Worm (Caenorhabditis elegans): Measurements from ENCODE around the gene C06E1.7.

- TF ChIP-seq ztf-23 (GFP tag; IDR thresholded peaks at IDR 0.05) (no peak), ztf-29 (GFP tag; IDR thresholded peaks at IDR 0.05) (no peak), flt-1 (GFP tag; IDR thresholded peaks at IDR 0.05) (no peak), tab-1 (GFP tag; IDR thresholded peaks at IDR 0.05) (no peak), ref-1 (GFP tag; conservative IDR thresholded peaks at IDR 0.05) (no peak)
These were observed 28.9 kb upstream of the C06E1.7 start, which contains the start of gene ceh-16 for ce11 chrIII:8622435-8622834.

All from whole organism, midembryonic.